Worm (Caenorhabditis elegans) whole organism, young adult: ENCODE results near the gene C26B2.7.

Experiments
- B0019.2 ChIP-seq: fragments of 200-800 bp; sonication (Bioruptor generic); conservative IDR thresholded peaks from 2 replicates; pipeline ENCODE4 v1.3.6; 2022; ENCODE audit warnings: missing genetic modification reagents, missing genetic modification characterization, missing compliant biosample characterization
- C06A6.2 ChIP-seq: fragments of 200-800 bp; sonication (Bioruptor generic); conservative IDR thresholded peaks from 2 replicates; pipeline ENCODE4 v1.3.6; 2022; ENCODE audit warnings: missing genetic modification characterization, missing compliant biosample characterization
- F23B12.7 ChIP-seq: sonication (generic microtip); optimal IDR thresholded peaks from 2 replicates; lab custom pipeline; 2017; ENCODE audit warnings: missing genetic modification characterization, mild to moderate bottlenecking, missing compliant biosample characterization, antibody characterized with exemption, moderate library complexity; ENCODE audit not compliant: insufficient read depth
- F37B4.10 ChIP-seq: fragments of 200-800 bp; sonication (Bioruptor generic); IDR thresholded peaks from 2 replicates; pipeline ENCODE4 v1.3.6; 2022; ENCODE audit warnings: missing genetic modification characterization, missing compliant biosample characterization
- F39B2.1 ChIP-seq: fragments of 200-800 bp; sonication (Bioruptor generic); IDR thresholded peaks from 2 replicates; pipeline ENCODE4 v1.3.6; 2022; ENCODE audit warnings: missing genetic modification reagents, missing genetic modification characterization, missing compliant biosample characterization
- F57A8.1 ChIP-seq: fragments of 200-800 bp; sonication (Bioruptor generic); optimal IDR thresholded peaks from 2 replicates; lab custom pipeline; 2018; ENCODE audit warnings: mild to moderate bottlenecking, missing genetic modification characterization, moderate library complexity, missing compliant biosample characterization
- F57C9.4 ChIP-seq: sonication (generic microtip); optimal IDR thresholded peaks from 2 replicates; lab custom pipeline; 2017; ENCODE audit warnings: mild to moderate bottlenecking, missing genetic modification characterization, missing compliant biosample characterization
- Y53F4B.3 ChIP-seq: fragments of 200-800 bp; sonication (Bioruptor generic); IDR thresholded peaks from 2 replicates; pipeline ENCODE4 v1.3.6; 2022; ENCODE audit warnings: missing genetic modification reagents, missing genetic modification characterization, missing compliant biosample characterization
- Y67H2A.10 ChIP-seq: fragments of 200-800 bp; sonication (Bioruptor generic); conservative IDR thresholded peaks from 2 replicates; pipeline ENCODE4 v1.3.6; 2022; ENCODE audit warnings: missing genetic modification reagents, missing genetic modification characterization, missing compliant biosample characterization
- akir-1 ChIP-seq: fragments of 200-800 bp; sonication (Bioruptor generic); optimal IDR thresholded peaks from 2 replicates; lab custom pipeline; 2018; ENCODE audit warnings: mild to moderate bottlenecking, missing genetic modification characterization, moderate library complexity, missing compliant biosample characterization
- ama-1 ChIP-seq, 3 experiments: fragments of 150-350 bp in 1 of 3; sonication (generic microtip) in 2 of 3; optimal IDR thresholded peaks; 2 replicates each; lab custom pipeline; 2014 to 2018; ENCODE audit warnings: missing biosample characterization in 2 of 3, missing genetic modification characterization in 2 of 3, missing genetic modification reagents in 2 of 3
- aptf-2 ChIP-seq: fragments of 200-800 bp; sonication (Bioruptor generic); conservative IDR thresholded peaks from 2 replicates; pipeline ENCODE4 v1.3.6; 2022; ENCODE audit warnings: missing genetic modification reagents, missing genetic modification characterization, missing compliant biosample characterization
- atf-7 ChIP-seq: sonication (generic microtip); optimal IDR thresholded peaks from 2 replicates; lab custom pipeline; 2017; ENCODE audit warnings: mild to moderate bottlenecking, missing genetic modification characterization, missing compliant biosample characterization
- attf-5 ChIP-seq: fragments of 200-800 bp; sonication (Bioruptor generic); optimal IDR thresholded peaks from 2 replicates; lab custom pipeline; 2018; ENCODE audit warnings: mild to moderate bottlenecking, missing genetic modification characterization, missing compliant biosample characterization
- attf-6 ChIP-seq: fragments of 200-800 bp; sonication (Bioruptor generic); IDR thresholded peaks from 2 replicates; pipeline ENCODE4 v1.3.6; 2022; ENCODE audit warnings: missing genetic modification reagents, missing genetic modification characterization, missing compliant biosample characterization
- bed-1 ChIP-seq: fragments of 200-800 bp; sonication (Bioruptor generic); IDR thresholded peaks from 2 replicates; pipeline ENCODE4 v1.3.6; 2022; ENCODE audit warnings: missing genetic modification reagents, missing genetic modification characterization, missing compliant biosample characterization
- bed-2 ChIP-seq: fragments of 200-800 bp; sonication (Bioruptor generic); IDR thresholded peaks from 2 replicates; pipeline ENCODE4 v1.3.6; 2022; ENCODE audit warnings: missing genetic modification reagents, missing genetic modification characterization, missing compliant biosample characterization
- ccch-3 ChIP-seq: fragments of 200-800 bp; sonication (Bioruptor generic); optimal IDR thresholded peaks from 2 replicates; lab custom pipeline; 2018; ENCODE audit warnings: mild to moderate bottlenecking, missing genetic modification characterization, missing compliant biosample characterization
- ceh-58 ChIP-seq: fragments of 200-800 bp; sonication (Bioruptor generic); IDR thresholded peaks from 2 replicates; pipeline ENCODE4 v1.3.6; 2022; ENCODE audit warnings: missing genetic modification characterization, missing compliant biosample characterization
- ceh-91 ChIP-seq: fragments of 200-800 bp; sonication (Bioruptor generic); IDR thresholded peaks from 2 replicates; pipeline ENCODE4 v1.3.6; 2022; ENCODE audit warnings: missing genetic modification reagents, missing genetic modification characterization, missing compliant biosample characterization
- egl-44 ChIP-seq: fragments of 200-800 bp; sonication (Bioruptor generic); IDR thresholded peaks from 2 replicates; pipeline ENCODE4 v1.3.6; 2022; ENCODE audit warnings: missing genetic modification reagents, missing genetic modification characterization, missing compliant biosample characterization
- hrde-1 ChIP-seq: sonication (generic microtip); optimal IDR thresholded peaks from 2 replicates; lab custom pipeline; 2016; ENCODE audit warnings: missing genetic modification characterization, mild to moderate bottlenecking, missing compliant biosample characterization, moderate library complexity, missing genotype, missing genetic modification reagents, borderline replicate concordance
- hsf-1 ChIP-seq: fragments of 200-800 bp; sonication (Bioruptor generic); IDR thresholded peaks from 2 replicates; pipeline ENCODE4 v1.3.6; 2022; ENCODE audit warnings: missing genetic modification reagents, missing genetic modification characterization, missing compliant biosample characterization
- lag-1 ChIP-seq: fragments of 200-800 bp; sonication (Bioruptor generic); IDR thresholded peaks from 2 replicates; pipeline ENCODE4 v1.3.6; 2022; ENCODE audit warnings: missing genetic modification reagents, missing genetic modification characterization, missing compliant biosample characterization
- let-607 ChIP-seq, 2 experiments: fragments of 200-800 bp in 1 of 2; sonication (Bioruptor generic) in 1 of 2; sonication (generic microtip) in 1 of 2; optimal IDR thresholded peaks; 2 replicates each; lab custom pipeline; 2016 to 2018; ENCODE audit warnings: mild to moderate bottlenecking in 2 of 2, missing compliant biosample characterization in 2 of 2, missing genetic modification characterization in 2 of 2, moderate library complexity in 2 of 2, missing genotype in 1 of 2
- lin-40 ChIP-seq: sonication (generic microtip); optimal IDR thresholded peaks from 2 replicates; lab custom pipeline; 2016; ENCODE audit warnings: missing genetic modification characterization, mild to moderate bottlenecking, missing compliant biosample characterization, missing genotype, missing genetic modification reagents
- lsy-27 ChIP-seq: sonication (generic microtip); optimal IDR thresholded peaks from 2 replicates; lab custom pipeline; 2017; ENCODE audit warnings: missing genetic modification characterization, mild to moderate bottlenecking, missing compliant biosample characterization, antibody characterized with exemption, missing genotype, borderline replicate concordance; ENCODE audit not compliant: insufficient read depth
- madf-10 ChIP-seq: sonication (generic microtip); optimal IDR thresholded peaks from 2 replicates; lab custom pipeline; 2016; ENCODE audit warnings: mild to moderate bottlenecking, missing genetic modification characterization, missing compliant biosample characterization
- madf-6 ChIP-seq: fragments of 200-800 bp; sonication (Bioruptor generic); IDR thresholded peaks from 2 replicates; pipeline ENCODE4 v1.3.6; 2022; ENCODE audit warnings: missing genetic modification reagents, missing genetic modification characterization, missing compliant biosample characterization
- madf-8 ChIP-seq: fragments of 200-800 bp; sonication (Bioruptor generic); conservative IDR thresholded peaks from 2 replicates; pipeline ENCODE4 v1.3.6; 2022; ENCODE audit warnings: missing genetic modification reagents, missing genetic modification characterization, missing compliant biosample characterization
- mcd-1 ChIP-seq: fragments of 200-800 bp; sonication (Bioruptor generic); IDR thresholded peaks from 2 replicates; pipeline ENCODE4 v1.3.6; 2022; ENCODE audit warnings: missing genetic modification reagents, missing genetic modification characterization, missing compliant biosample characterization
- nfya-1 ChIP-seq: sonication (generic microtip); optimal IDR thresholded peaks from 2 replicates; lab custom pipeline; 2017; ENCODE audit warnings: antibody characterized with exemption, missing compliant biosample characterization, missing genetic modification characterization, borderline replicate concordance; ENCODE audit not compliant: insufficient read depth
- pbrm-1 ChIP-seq: fragments of 200-800 bp; sonication (Bioruptor generic); IDR thresholded peaks from 2 replicates; pipeline ENCODE4 v1.3.6; 2022; ENCODE audit warnings: missing genetic modification reagents, missing genetic modification characterization, missing compliant biosample characterization
- rcor-1 ChIP-seq: fragments of 200-800 bp; sonication (Bioruptor generic); IDR thresholded peaks from 2 replicates; pipeline ENCODE4 v1.3.6; 2022; ENCODE audit warnings: missing genetic modification reagents, missing genetic modification characterization, missing compliant biosample characterization
- rec-8 ChIP-seq, 2 experiments: sonication (generic microtip); optimal IDR thresholded peaks; 2 replicates each; lab custom pipeline; 2016; ENCODE audit warnings: mild to moderate bottlenecking in 2 of 2, missing genetic modification characterization in 2 of 2, missing genetic modification reagents in 2 of 2, missing genotype in 2 of 2, missing biosample characterization in 1 of 2, missing compliant biosample characterization in 1 of 2, moderate library complexity in 1 of 2
- sdz-38 ChIP-seq: sonication (generic microtip); optimal IDR thresholded peaks from 2 replicates; lab custom pipeline; 2016; ENCODE audit warnings: missing genotype, missing genetic modification characterization, missing compliant biosample characterization
- somi-1 ChIP-seq: fragments of 200-800 bp; sonication (Bioruptor generic); optimal IDR thresholded peaks from 2 replicates; lab custom pipeline; 2018; ENCODE audit warnings: mild to moderate bottlenecking, missing genetic modification characterization, missing compliant biosample characterization
- tlf-1 ChIP-seq: fragments of 200-800 bp; sonication (Bioruptor generic); optimal IDR thresholded peaks from 2 replicates; lab custom pipeline; 2018; ENCODE audit warnings: mild to moderate bottlenecking, missing genetic modification characterization, missing compliant biosample characterization
- unc-62 ChIP-seq: fragments of 150-350 bp; optimal IDR thresholded peaks from 2 replicates; lab custom pipeline; 2014; ENCODE audit warnings: missing biosample characterization, missing genetic modification reagents, missing genetic modification characterization
- xnd-1 ChIP-seq: sonication (generic microtip); optimal IDR thresholded peaks from 2 replicates; lab custom pipeline; 2016; ENCODE audit warnings: missing genotype, missing genetic modification reagents, missing genetic modification characterization, missing compliant biosample characterization
- zim-3 ChIP-seq: sonication (generic microtip); optimal IDR thresholded peaks from 2 replicates; lab custom pipeline; 2017; ENCODE audit warnings: mild to moderate bottlenecking, missing genetic modification characterization, moderate library complexity, missing compliant biosample characterization
- ztf-18 ChIP-seq: sonication (generic microtip); optimal IDR thresholded peaks from 2 replicates; lab custom pipeline; 2016; ENCODE audit warnings: missing genotype, mild to moderate bottlenecking, missing genetic modification characterization, missing compliant biosample characterization
- ztf-25 ChIP-seq: fragments of 200-800 bp; sonication (Bioruptor generic); IDR thresholded peaks from 2 replicates; pipeline ENCODE4 v1.3.6; 2022; ENCODE audit warnings: missing genetic modification reagents, missing genetic modification characterization, missing compliant biosample characterization
- ztf-26 ChIP-seq: sonication (generic microtip); optimal IDR thresholded peaks from 2 replicates; lab custom pipeline; 2017; ENCODE audit warnings: missing genetic modification characterization, missing compliant biosample characterization
- ztf-28 ChIP-seq: fragments of 200-800 bp; sonication (Bioruptor generic); IDR thresholded peaks from 2 replicates; pipeline ENCODE4 v1.3.6; 2022; ENCODE audit warnings: missing genetic modification reagents, missing genetic modification characterization, missing compliant biosample characterization
- ztf-3 ChIP-seq: fragments of 200-800 bp; sonication (Bioruptor generic); optimal IDR thresholded peaks from 2 replicates; lab custom pipeline; 2018; ENCODE audit warnings: mild to moderate bottlenecking, missing genetic modification characterization, missing compliant biosample characterization
- ztf-6 ChIP-seq: fragments of 200-800 bp; sonication (Bioruptor generic); IDR thresholded peaks from 2 replicates; pipeline ENCODE4 v1.3.6; 2022; ENCODE audit warnings: missing genetic modification reagents, missing genetic modification characterization, missing compliant biosample characterization

The C26B2.7 gene

DNA sequence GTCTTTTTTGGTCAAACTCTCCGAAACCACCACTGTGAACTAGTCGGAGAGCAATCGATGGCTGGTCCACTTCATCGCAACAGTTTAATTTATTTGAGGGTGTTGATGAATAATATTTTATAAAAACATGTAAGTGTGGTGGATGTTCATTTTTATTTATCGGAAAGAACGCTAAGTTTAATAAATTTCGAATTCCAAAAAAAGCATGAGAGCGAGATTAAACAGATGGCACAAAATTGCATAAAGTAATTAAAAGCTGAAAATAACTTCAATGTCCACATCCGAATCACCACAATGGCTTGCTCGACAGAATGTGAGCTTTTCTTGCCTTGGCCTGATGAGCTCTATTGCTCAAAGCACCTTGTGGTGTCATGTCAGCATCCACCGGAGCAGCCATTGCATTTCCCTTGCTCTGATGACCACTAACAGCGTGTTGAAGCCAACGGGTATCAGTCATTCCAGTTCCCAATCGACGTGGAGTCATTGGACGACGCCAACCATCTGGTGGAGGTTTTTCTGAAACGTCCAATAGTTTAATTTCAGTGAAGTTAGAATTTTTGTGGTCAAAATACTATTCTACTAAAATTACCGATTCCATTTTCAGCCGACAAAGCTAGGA, 32.2 kb upstream of the C26B2.7 start (continued):
- no peak for TF ChIP-seq ztf-6 (GFP tag; lab: Robert Waterston, UW)
- no peak for TF ChIP-seq F23B12.7 (tag; lab: Kevin White, UChicago)
- peak; percentile 23 for TF ChIP-seq ztf-26 (tag; lab: Kevin White, UChicago)
- TF ChIP-seq F57A8.1 (GFP tag; lab: Kevin White, UChicago) = no peak
- 0 out of 2 replicates have a peak, but pooled peaks have one; percentile 24 for TF ChIP-seq aptf-2
- no peak for TF ChIP-seq sdz-38 (tag; lab: Kevin White, UChicago)
- peak; percentile 16; the same call in 1 of the 2 replicates for TF ChIP-seq pbrm-1 (GFP tag; lab: Robert Waterston, UW)
- no peak for TF ChIP-seq ama-1 (optimal IDR thresholded peaks at IDR 0.05; lab: Kevin White, UChicago)
- TF ChIP-seq ama-1 (GFP tag; optimal IDR thresholded peaks at IDR 0.05; lab: Kevin White, UChicago) = no peak
- TF ChIP-seq attf-5 (GFP tag; lab: Kevin White, UChicago) = peak; percentile 5
- no peak for TF ChIP-seq B0019.2 (GFP tag; lab: Robert Waterston, UW)
- TF ChIP-seq lag-1 (GFP tag; lab: Robert Waterston, UW) = no peak
- no peak for TF ChIP-seq ztf-18 (tag; lab: Kevin White, UChicago)
- TF ChIP-seq zim-3 (tag; lab: Kevin White, UChicago) = no peak
- no peak; the same call in 1 of the 2 replicates for TF ChIP-seq mcd-1 (GFP tag; lab: Robert Waterston, UW)
- TF ChIP-seq rcor-1 (GFP tag; lab: Robert Waterston, UW) = no peak
- no peak for TF ChIP-seq madf-10 (tag; lab: Kevin White, UChicago)
- no peak for TF ChIP-seq ccch-3
- TF ChIP-seq ceh-58 (GFP tag; lab: Robert Waterston, UW) = no peak
- TF ChIP-seq madf-8 (GFP tag; lab: Robert Waterston, UW) = no peak
- TF ChIP-seq ztf-3 (GFP tag; lab: Kevin White, UChicago) = peak; percentile 3
- TF ChIP-seq atf-7 (tag; lab: Kevin White, UChicago) = peak; percentile 7
- TF ChIP-seq F57C9.4 (tag; lab: Kevin White, UChicago) = no peak
- no peak for TF ChIP-seq Y53F4B.3
- no peak for TF ChIP-seq hrde-1 (tag; lab: Kevin White, UChicago)
- TF ChIP-seq ceh-91 (GFP tag; lab: Robert Waterston, UW) = no peak
- TF ChIP-seq bed-2 = no peak
- no peak for TF ChIP-seq F37B4.10 (GFP tag; lab: Robert Waterston, UW)
- no peak for TF ChIP-seq Y67H2A.10 (GFP tag; lab: Robert Waterston, UW)
- peak; percentile 60; the same call in 1 of the 2 replicates for TF ChIP-seq attf-6 (GFP tag; lab: Robert Waterston, UW)
- TF ChIP-seq bed-1 (GFP tag; lab: Robert Waterston, UW) = no peak
- no peak for TF ChIP-seq somi-1
- TF ChIP-seq C06A6.2 (GFP tag; lab: Robert Waterston, UW) = no peak
- TF ChIP-seq tlf-1 = peak; percentile 49
- TF ChIP-seq xnd-1 (tag; lab: Kevin White, UChicago) = peak; percentile 16
- TF ChIP-seq egl-44 (GFP tag; lab: Robert Waterston, UW) = no peak; the same call in 1 of the 2 replicates
- TF ChIP-seq F39B2.1 (GFP tag; lab: Robert Waterston, UW) = peak; percentile 29; the same call in 1 of the 2 replicates
- no peak for TF ChIP-seq lsy-27 (tag; lab: Kevin White, UChicago)
- TF ChIP-seq hsf-1 = peak; percentile 9
- no peak for TF ChIP-seq rec-8 (tag; optimal IDR thresholded peaks at IDR 0.05; lab: Kevin White, UChicago)
- TF ChIP-seq ztf-25 (GFP tag; lab: Robert Waterston, UW) = no peak
- TF ChIP-seq unc-62 (GFP tag; lab: Kevin White, UChicago) = no peak
- TF ChIP-seq madf-6 (GFP tag; lab: Robert Waterston, UW) = peak; percentile 55
- no peak for TF ChIP-seq akir-1 (GFP tag; lab: Kevin White, UChicago)
- TF ChIP-seq nfya-1 = no peak
- TF ChIP-seq lin-40 (tag; lab: Kevin White, UChicago) = no peak
- no peak for TF ChIP-seq ztf-28
- no peak for TF ChIP-seq let-607 (tag; optimal IDR thresholded peaks at IDR 0.05; lab: Kevin White, UChicago)
